Worm (Caenorhabditis elegans) whole organism, L4 larva: ENCODE results near the gene K08C7.7.
A peak's percentile ranks its signal among the peaks of the same experiment; 100 is the strongest.

Experiments used
- ama-1 ChIP-seq: fragments of 150-350 bp; optimal IDR thresholded peaks from 2 replicates; lab custom pipeline; 2014; ENCODE audit warnings: inconsistent platforms, mixed read lengths
- arid-1 ChIP-seq: fragments of 200-800 bp; sonication (Bioruptor generic); conservative IDR thresholded peaks from 2 replicates; pipeline ENCODE4 v1.3.6; 2022; ENCODE audit warnings: missing genetic modification reagents, missing genetic modification characterization, missing compliant biosample characterization
- ces-1 ChIP-seq: fragments of 150-350 bp; sonication (generic microtip); optimal IDR thresholded peaks from 4 replicates; lab custom pipeline; 2014; ENCODE audit warnings: missing biosample characterization, missing genetic modification reagents, missing genetic modification characterization
- duxl-1 ChIP-seq: sonication (generic microtip); optimal IDR thresholded peaks from 2 replicates; lab custom pipeline; 2016; ENCODE audit warnings: mild to moderate bottlenecking, missing genetic modification characterization, moderate library complexity, missing compliant biosample characterization; ENCODE audit not compliant: poor library complexity
- dve-1 ChIP-seq: sonication (generic microtip); optimal IDR thresholded peaks from 2 replicates; lab custom pipeline; 2017; ENCODE audit warnings: antibody characterized with exemption, mild to moderate bottlenecking, missing genetic modification characterization, missing compliant biosample characterization; ENCODE audit not compliant: insufficient read depth
- egl-27 ChIP-seq: sonication (generic microtip); optimal IDR thresholded peaks from 3 replicates; lab custom pipeline; 2017; ENCODE audit warnings: missing biosample characterization, missing genetic modification reagents, missing genetic modification characterization
- nhr-10 ChIP-seq: fragments of 150-350 bp; optimal IDR thresholded peaks from 2 replicates; lab custom pipeline; 2014; ENCODE audit warnings: missing biosample characterization, missing genetic modification characterization

DNA sequence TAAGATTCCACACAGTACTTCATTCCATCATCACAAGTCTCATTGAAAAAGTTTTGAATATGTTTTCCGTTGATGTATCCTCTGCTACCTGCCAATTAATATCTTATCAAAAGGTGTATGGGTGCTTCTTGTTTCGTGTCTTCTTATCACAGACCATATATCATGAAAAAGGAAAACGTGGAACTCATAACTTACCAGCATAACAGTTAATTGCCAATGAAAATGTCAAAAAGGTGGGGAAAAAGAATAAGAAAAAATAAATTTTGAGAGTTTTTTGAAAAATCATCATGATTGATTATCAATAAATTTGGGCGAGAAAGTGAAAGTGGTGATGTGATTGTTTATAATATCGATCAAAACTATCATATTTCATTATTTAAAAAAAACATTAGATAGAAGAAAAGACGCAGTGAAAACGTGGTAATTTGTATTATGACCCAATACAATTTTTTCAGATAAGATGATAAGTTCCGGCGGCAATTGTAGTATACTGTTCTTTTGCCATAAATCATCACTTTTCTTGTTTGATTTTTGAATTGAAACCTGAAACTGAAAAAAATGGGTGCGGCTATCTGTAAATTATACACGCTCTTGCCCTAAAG, 33.2 kb upstream of the K08C7.7 start, which contains the start of gene F56C4.4:
- TF ChIP-seq duxl-1 (tag; lab: Kevin White, UChicago): no peak
- TF ChIP-seq arid-1: no peak
- no peak for TF ChIP-seq nhr-10 (tag; lab: Kevin White, UChicago)
- no peak for TF ChIP-seq egl-27 (tag; lab: Kevin White, UChicago)
- no peak for TF ChIP-seq ces-1 (GFP tag; lab: Kevin White, UChicago)
- no peak for TF ChIP-seq ama-1 (lab: Kevin White, UChicago)
- peak; percentile 58 for TF ChIP-seq dve-1 (tag; lab: Kevin White, UChicago)
